Worm (Caenorhabditis elegans) whole organism, mixed stage, embryonic: ENCODE measurements around the gene Y38F1A.8.

Experiments
- elt-3 ChIP-seq: fragments of 150-350 bp; optimal IDR thresholded peaks from 2 replicates; lab custom pipeline; 2014; ENCODE audit warnings: missing biosample characterization, missing genetic modification characterization
- mep-1 ChIP-seq: fragments of 150-350 bp; optimal IDR thresholded peaks from 2 replicates; lab custom pipeline; 2017; ENCODE audit warnings: missing biosample characterization, missing genetic modification reagents, missing genetic modification characterization, inconsistent platforms
- nhr-12 ChIP-seq: fragments of 150-350 bp; optimal IDR thresholded peaks from 2 replicates; lab custom pipeline; 2014; ENCODE audit warnings: missing biosample characterization, missing genetic modification characterization
- sem-2 ChIP-seq: fragments of 200-800 bp; sonication (Bioruptor generic); optimal IDR thresholded peaks from 2 replicates; lab custom pipeline; 2018; ENCODE audit warnings: mild to moderate bottlenecking, missing genetic modification characterization, missing compliant biosample characterization
- sptf-1 ChIP-seq: sonication (generic microtip); optimal IDR thresholded peaks from 2 replicates; lab custom pipeline; 2017; ENCODE audit warnings: mild to moderate bottlenecking, missing genetic modification characterization, moderate library complexity, missing compliant biosample characterization

- TF ChIP-seq mep-1 (tag; lab: Kevin White, UChicago) (no peak), sptf-1 (no peak), elt-3 (no peak), nhr-12 (no peak), sem-2 (GFP tag; lab: Kevin White, UChicago) (no peak)
These were observed 38.9 kb downstream of the Y38F1A.8 start for ce11 chrII:12961743-12962142.
